Worm (Caenorhabditis elegans) whole organism, young adult: ENCODE measurements around the gene C34E7.3.

ENCODE experiments used
- B0019.2 ChIP-seq: fragments of 200-800 bp; sonication (Bioruptor generic); conservative IDR thresholded peaks from 2 replicates; pipeline ENCODE4 v1.3.6; 2022; ENCODE audit warnings: missing genetic modification reagents, missing genetic modification characterization, missing compliant biosample characterization
- D2030.7 ChIP-seq: fragments of 200-800 bp; sonication (Bioruptor generic); IDR thresholded peaks from 2 replicates; pipeline ENCODE4 v1.3.6; 2022; ENCODE audit warnings: missing genetic modification reagents, missing genetic modification characterization, missing compliant biosample characterization
- F23B12.7 ChIP-seq: sonication (generic microtip); optimal IDR thresholded peaks from 2 replicates; lab custom pipeline; 2017; ENCODE audit warnings: missing genetic modification characterization, mild to moderate bottlenecking, missing compliant biosample characterization, antibody characterized with exemption, moderate library complexity; ENCODE audit not compliant: insufficient read depth
- F52B5.7 ChIP-seq: sonication (generic microtip); optimal IDR thresholded peaks from 2 replicates; lab custom pipeline; 2016; ENCODE audit warnings: mild to moderate bottlenecking, missing genetic modification characterization, missing compliant biosample characterization
- T07F8.4 ChIP-seq: sonication (generic microtip); optimal IDR thresholded peaks from 2 replicates; lab custom pipeline; 2016; ENCODE audit warnings: mild to moderate bottlenecking, missing genetic modification characterization, moderate library complexity, missing compliant biosample characterization
- Y56A3A.18 ChIP-seq: fragments of 200-800 bp; sonication (Bioruptor generic); IDR thresholded peaks from 2 replicates; pipeline ENCODE4 v1.3.6; 2022; ENCODE audit warnings: missing genetic modification reagents, missing genetic modification characterization, missing compliant biosample characterization
- Y95B8A.8 ChIP-seq: fragments of 200-800 bp; sonication (Bioruptor generic); IDR thresholded peaks from 2 replicates; pipeline ENCODE4 v1.3.6; 2022; ENCODE audit warnings: missing genetic modification reagents, missing genetic modification characterization, missing compliant biosample characterization
- akir-1 ChIP-seq: fragments of 200-800 bp; sonication (Bioruptor generic); optimal IDR thresholded peaks from 2 replicates; lab custom pipeline; 2018; ENCODE audit warnings: mild to moderate bottlenecking, missing genetic modification characterization, moderate library complexity, missing compliant biosample characterization
- aptf-2 ChIP-seq: fragments of 200-800 bp; sonication (Bioruptor generic); conservative IDR thresholded peaks from 2 replicates; pipeline ENCODE4 v1.3.6; 2022; ENCODE audit warnings: missing genetic modification reagents, missing genetic modification characterization, missing compliant biosample characterization
- atf-7 ChIP-seq: sonication (generic microtip); optimal IDR thresholded peaks from 2 replicates; lab custom pipeline; 2017; ENCODE audit warnings: mild to moderate bottlenecking, missing genetic modification characterization, missing compliant biosample characterization
- athp-1 ChIP-seq: sonication (generic microtip); optimal IDR thresholded peaks from 2 replicates; lab custom pipeline; 2017; ENCODE audit warnings: mild to moderate bottlenecking, missing genetic modification characterization, missing compliant biosample characterization
- bed-1 ChIP-seq: fragments of 200-800 bp; sonication (Bioruptor generic); IDR thresholded peaks from 2 replicates; pipeline ENCODE4 v1.3.6; 2022; ENCODE audit warnings: missing genetic modification reagents, missing genetic modification characterization, missing compliant biosample characterization
- ccch-3 ChIP-seq: fragments of 200-800 bp; sonication (Bioruptor generic); optimal IDR thresholded peaks from 2 replicates; lab custom pipeline; 2018; ENCODE audit warnings: mild to moderate bottlenecking, missing genetic modification characterization, missing compliant biosample characterization
- cebp-2 ChIP-seq: fragments of 200-800 bp; sonication (Bioruptor generic); IDR thresholded peaks from 2 replicates; pipeline ENCODE4 v1.3.6; 2022; ENCODE audit warnings: missing genetic modification characterization, missing compliant biosample characterization
- ceh-100 ChIP-seq: fragments of 200-800 bp; sonication (Bioruptor generic); IDR thresholded peaks from 2 replicates; pipeline ENCODE4 v1.3.6; 2022; ENCODE audit warnings: missing genetic modification reagents, missing genetic modification characterization, missing compliant biosample characterization
- ceh-79 ChIP-seq: sonication (generic microtip); optimal IDR thresholded peaks from 2 replicates; lab custom pipeline; 2017; ENCODE audit warnings: mild to moderate bottlenecking, missing genetic modification characterization, missing compliant biosample characterization
- die-1 ChIP-seq: sonication (generic microtip); optimal IDR thresholded peaks from 2 replicates; lab custom pipeline; 2016; ENCODE audit warnings: missing genotype, mild to moderate bottlenecking, missing genetic modification characterization, missing compliant biosample characterization
- dpl-1 ChIP-seq: fragments of 150-350 bp; optimal IDR thresholded peaks from 2 replicates; lab custom pipeline; 2014; ENCODE audit warnings: missing biosample characterization, missing genetic modification reagents, missing genetic modification characterization
- efl-1 ChIP-seq: fragments of 150-350 bp; optimal IDR thresholded peaks from 2 replicates; lab custom pipeline; 2014; ENCODE audit warnings: missing biosample characterization, missing genetic modification reagents, missing genetic modification characterization
- ets-4 ChIP-seq: fragments of 200-800 bp; sonication (Bioruptor generic); optimal IDR thresholded peaks from 2 replicates; lab custom pipeline; 2018; ENCODE audit warnings: mild to moderate bottlenecking, missing genetic modification characterization, missing compliant biosample characterization
- fkh-3 ChIP-seq: sonication (generic microtip); optimal IDR thresholded peaks from 2 replicates; lab custom pipeline; 2016; ENCODE audit warnings: mild to moderate bottlenecking, missing genetic modification characterization, missing compliant biosample characterization
- gei-17 ChIP-seq: fragments of 200-800 bp; sonication (Bioruptor generic); optimal IDR thresholded peaks from 2 replicates; lab custom pipeline; 2018; ENCODE audit warnings: mild to moderate bottlenecking, missing genetic modification characterization, missing compliant biosample characterization
- him-1 ChIP-seq: sonication (generic microtip); optimal IDR thresholded peaks from 2 replicates; lab custom pipeline; 2016; ENCODE audit warnings: missing genotype, missing genetic modification reagents, missing genetic modification characterization, missing compliant biosample characterization
- hlh-12 ChIP-seq: sonication (generic microtip); optimal IDR thresholded peaks from 2 replicates; lab custom pipeline; 2016; ENCODE audit warnings: missing genetic modification characterization, missing compliant biosample characterization
- hlh-26 ChIP-seq: fragments of 200-800 bp; sonication (Bioruptor generic); conservative IDR thresholded peaks from 2 replicates; pipeline ENCODE4 v1.3.6; 2022; ENCODE audit warnings: missing genetic modification reagents, missing genetic modification characterization, missing compliant biosample characterization
- hrde-1 ChIP-seq: sonication (generic microtip); optimal IDR thresholded peaks from 2 replicates; lab custom pipeline; 2016; ENCODE audit warnings: missing genetic modification characterization, mild to moderate bottlenecking, missing compliant biosample characterization, moderate library complexity, missing genotype, missing genetic modification reagents, borderline replicate concordance
- hsf-1 ChIP-seq: fragments of 200-800 bp; sonication (Bioruptor generic); IDR thresholded peaks from 2 replicates; pipeline ENCODE4 v1.3.6; 2022; ENCODE audit warnings: missing genetic modification reagents, missing genetic modification characterization, missing compliant biosample characterization
- lin-40 ChIP-seq: sonication (generic microtip); optimal IDR thresholded peaks from 2 replicates; lab custom pipeline; 2016; ENCODE audit warnings: missing genetic modification characterization, mild to moderate bottlenecking, missing compliant biosample characterization, missing genotype, missing genetic modification reagents
- madf-10 ChIP-seq: sonication (generic microtip); optimal IDR thresholded peaks from 2 replicates; lab custom pipeline; 2016; ENCODE audit warnings: mild to moderate bottlenecking, missing genetic modification characterization, missing compliant biosample characterization
- madf-6 ChIP-seq: fragments of 200-800 bp; sonication (Bioruptor generic); IDR thresholded peaks from 2 replicates; pipeline ENCODE4 v1.3.6; 2022; ENCODE audit warnings: missing genetic modification reagents, missing genetic modification characterization, missing compliant biosample characterization
- mcd-1 ChIP-seq: fragments of 200-800 bp; sonication (Bioruptor generic); IDR thresholded peaks from 2 replicates; pipeline ENCODE4 v1.3.6; 2022; ENCODE audit warnings: missing genetic modification reagents, missing genetic modification characterization, missing compliant biosample characterization
- nfya-1 ChIP-seq: sonication (generic microtip); optimal IDR thresholded peaks from 2 replicates; lab custom pipeline; 2017; ENCODE audit warnings: antibody characterized with exemption, missing compliant biosample characterization, missing genetic modification characterization, borderline replicate concordance; ENCODE audit not compliant: insufficient read depth
- nfya-2 ChIP-seq: fragments of 200-800 bp; sonication (Bioruptor generic); IDR thresholded peaks from 2 replicates; pipeline ENCODE4 v1.3.6; 2022; ENCODE audit warnings: missing genetic modification reagents, missing genetic modification characterization, missing compliant biosample characterization
- nfyb-1 ChIP-seq: fragments of 200-800 bp; sonication (Bioruptor generic); IDR thresholded peaks from 2 replicates; pipeline ENCODE4 v1.3.6; 2022; ENCODE audit warnings: missing genetic modification reagents, missing genetic modification characterization, missing compliant biosample characterization
- nhr-27 ChIP-seq: fragments of 200-800 bp; sonication (Bioruptor generic); optimal IDR thresholded peaks from 2 replicates; lab custom pipeline; 2018; ENCODE audit warnings: mild to moderate bottlenecking, missing genetic modification characterization, moderate library complexity, missing compliant biosample characterization
- nhr-90 ChIP-seq: sonication (generic microtip); optimal IDR thresholded peaks from 2 replicates; lab custom pipeline; 2016; ENCODE audit warnings: missing genotype, mild to moderate bottlenecking, missing genetic modification characterization, missing compliant biosample characterization
- pbrm-1 ChIP-seq: fragments of 200-800 bp; sonication (Bioruptor generic); IDR thresholded peaks from 2 replicates; pipeline ENCODE4 v1.3.6; 2022; ENCODE audit warnings: missing genetic modification reagents, missing genetic modification characterization, missing compliant biosample characterization
- pha-4 ChIP-seq: fragments of 150-350 bp; sonication (generic microtip); optimal IDR thresholded peaks from 2 replicates; lab custom pipeline; 2014; ENCODE audit warnings: missing biosample characterization, missing genetic modification reagents, missing genetic modification characterization
- rcor-1 ChIP-seq: fragments of 200-800 bp; sonication (Bioruptor generic); IDR thresholded peaks from 2 replicates; pipeline ENCODE4 v1.3.6; 2022; ENCODE audit warnings: missing genetic modification reagents, missing genetic modification characterization, missing compliant biosample characterization
- rec-8 ChIP-seq, 2 experiments: sonication (generic microtip); optimal IDR thresholded peaks; 2 replicates each; lab custom pipeline; 2016; ENCODE audit warnings: mild to moderate bottlenecking in 2 of 2, missing genetic modification characterization in 2 of 2, missing genetic modification reagents in 2 of 2, missing genotype in 2 of 2, missing biosample characterization in 1 of 2, missing compliant biosample characterization in 1 of 2, moderate library complexity in 1 of 2
- sdz-38 ChIP-seq: sonication (generic microtip); optimal IDR thresholded peaks from 2 replicates; lab custom pipeline; 2016; ENCODE audit warnings: missing genotype, missing genetic modification characterization, missing compliant biosample characterization
- snpc-1.1 ChIP-seq: sonication (generic microtip); optimal IDR thresholded peaks from 2 replicates; lab custom pipeline; 2017; ENCODE audit warnings: missing genetic modification characterization, mild to moderate bottlenecking, missing compliant biosample characterization, antibody characterized with exemption, moderate library complexity, missing genotype, missing genetic modification reagents; ENCODE audit not compliant: insufficient read depth
- tbp1 ChIP-seq: fragments of 200-800 bp; sonication (Bioruptor generic); optimal IDR thresholded peaks from 2 replicates; lab custom pipeline; 2018; ENCODE audit warnings: mild to moderate bottlenecking, missing genetic modification characterization, missing compliant biosample characterization
- tbx-9 ChIP-seq: sonication (generic microtip); optimal IDR thresholded peaks from 2 replicates; lab custom pipeline; 2016; ENCODE audit warnings: borderline replicate concordance, missing genetic modification characterization, inconsistent platforms, missing compliant biosample characterization
- tlf-1 ChIP-seq: fragments of 200-800 bp; sonication (Bioruptor generic); optimal IDR thresholded peaks from 2 replicates; lab custom pipeline; 2018; ENCODE audit warnings: mild to moderate bottlenecking, missing genetic modification characterization, missing compliant biosample characterization
- unc-130 ChIP-seq: sonication (generic microtip); optimal IDR thresholded peaks from 2 replicates; lab custom pipeline; 2016; ENCODE audit warnings: missing genetic modification reagents, missing genetic modification characterization, missing compliant biosample characterization
- zim-3 ChIP-seq: sonication (generic microtip); optimal IDR thresholded peaks from 2 replicates; lab custom pipeline; 2017; ENCODE audit warnings: mild to moderate bottlenecking, missing genetic modification characterization, moderate library complexity, missing compliant biosample characterization
- ztf-18 ChIP-seq: sonication (generic microtip); optimal IDR thresholded peaks from 2 replicates; lab custom pipeline; 2016; ENCODE audit warnings: missing genotype, mild to moderate bottlenecking, missing genetic modification characterization, missing compliant biosample characterization
- ztf-6 ChIP-seq: fragments of 200-800 bp; sonication (Bioruptor generic); IDR thresholded peaks from 2 replicates; pipeline ENCODE4 v1.3.6; 2022; ENCODE audit warnings: missing genetic modification reagents, missing genetic modification characterization, missing compliant biosample characterization

Gene C34E7.3

DNA sequence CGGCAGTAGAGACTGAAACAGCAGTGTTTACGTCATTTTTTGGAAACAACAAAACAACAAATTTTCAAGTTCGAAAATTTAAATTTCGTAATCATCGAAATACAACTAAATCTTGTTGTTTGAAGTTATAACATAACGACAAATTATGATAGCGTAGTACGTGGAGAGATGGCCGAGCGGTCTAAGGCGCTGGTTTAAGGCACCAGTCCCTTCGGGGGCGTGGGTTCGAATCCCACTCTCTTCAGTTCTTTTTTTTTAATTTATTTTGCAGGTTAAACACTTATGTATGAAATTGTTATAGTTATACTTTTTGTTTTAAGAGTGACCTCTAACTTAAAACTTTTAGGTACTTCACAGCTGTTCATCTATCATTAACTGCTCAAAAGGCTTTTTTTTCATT lies 12.2 kb downstream of the C34E7.3 start (continued):
- TF ChIP-seq tbp1 (GFP tag; lab: Kevin White, UChicago), result peak; percentile 90
- TF ChIP-seq pbrm-1, result peak; percentile 68
- no peak for TF ChIP-seq nfya-1
- TF ChIP-seq cebp-2, result no peak
- TF ChIP-seq madf-10 (tag; lab: Kevin White, UChicago), result no peak
- no peak for TF ChIP-seq hlh-26 (GFP tag; lab: Robert Waterston, UW)
- TF ChIP-seq gei-17, result no peak
- no peak for TF ChIP-seq ceh-79 (tag; lab: Kevin White, UChicago)
- no peak for TF ChIP-seq snpc-1.1 (tag; lab: Kevin White, UChicago)
- no peak for TF ChIP-seq madf-6 (GFP tag; lab: Robert Waterston, UW)
- no peak for TF ChIP-seq ccch-3
- no peak for TF ChIP-seq efl-1 (GFP tag; lab: Kevin White, UChicago)
- no peak for TF ChIP-seq tlf-1
- TF ChIP-seq athp-1 (tag; lab: Kevin White, UChicago), result no peak
- TF ChIP-seq pha-4, result no peak
- TF ChIP-seq tbx-9 (tag; lab: Kevin White, UChicago), result no peak
- TF ChIP-seq aptf-2, result no peak
- TF ChIP-seq him-1, result peak; percentile 66
- TF ChIP-seq hrde-1 (tag; lab: Kevin White, UChicago), result no peak
- no peak for TF ChIP-seq unc-130 (GFP tag; lab: Kevin White, UChicago)
- no peak for TF ChIP-seq ceh-100 (GFP tag; lab: Robert Waterston, UW)
- no peak for TF ChIP-seq hsf-1 (GFP tag; lab: Robert Waterston, UW)
- no peak for TF ChIP-seq rec-8 (tag; optimal IDR thresholded peaks at IDR 0.05; lab: Kevin White, UChicago)
- no peak for TF ChIP-seq sdz-38 (tag; lab: Kevin White, UChicago)
- TF ChIP-seq dpl-1 (GFP tag; lab: Kevin White, UChicago), result no peak
- no peak for TF ChIP-seq zim-3
- TF ChIP-seq nhr-27 (tag; lab: Kevin White, UChicago), result no peak
- TF ChIP-seq F23B12.7 (tag; lab: Kevin White, UChicago), result no peak
- TF ChIP-seq lin-40, result no peak
- no peak for TF ChIP-seq nhr-90 (tag; lab: Kevin White, UChicago)
- TF ChIP-seq mcd-1 (GFP tag; lab: Robert Waterston, UW), result no peak
- no peak for TF ChIP-seq bed-1 (GFP tag; lab: Robert Waterston, UW)
- TF ChIP-seq ets-4 (GFP tag; lab: Kevin White, UChicago), result no peak
- TF ChIP-seq T07F8.4 (tag; lab: Kevin White, UChicago), result peak; percentile 16
- no peak for TF ChIP-seq Y95B8A.8 (GFP tag; lab: Robert Waterston, UW)
- no peak for TF ChIP-seq nfyb-1 (GFP tag; lab: Robert Waterston, UW)
- no peak for TF ChIP-seq atf-7
- no peak for TF ChIP-seq ztf-6
- TF ChIP-seq D2030.7 (GFP tag; lab: Robert Waterston, UW), result peak; percentile 34; the same call in 1 of the 2 replicates
- no peak for TF ChIP-seq hlh-12 (tag; lab: Kevin White, UChicago)
- peak; percentile 68 for TF ChIP-seq die-1 (tag; lab: Kevin White, UChicago)
- no peak for TF ChIP-seq B0019.2 (GFP tag; lab: Robert Waterston, UW)
- TF ChIP-seq fkh-3, result no peak
- no peak for TF ChIP-seq Y56A3A.18 (GFP tag; lab: Robert Waterston, UW)
- no peak for TF ChIP-seq akir-1 (GFP tag; lab: Kevin White, UChicago)
- TF ChIP-seq nfya-2 (GFP tag; lab: Robert Waterston, UW), result no peak
- no peak for TF ChIP-seq F52B5.7 (tag; lab: Kevin White, UChicago)
- TF ChIP-seq rcor-1 (GFP tag; lab: Robert Waterston, UW), result no peak
- no peak for TF ChIP-seq ztf-18 (tag; lab: Kevin White, UChicago)
